Worm (Caenorhabditis elegans) whole organism, midembryonic: Measurements from ENCODE around the gene mltn-11.

Source experiments
- T22C8.4 ChIP-seq: fragments of 200-800 bp; sonication (Bioruptor generic); IDR thresholded peaks from 2 replicates; pipeline ENCODE4 v1.3.6; 2022; ENCODE audit warnings: missing genetic modification characterization, missing compliant biosample characterization
- cog-1 ChIP-seq: sonication (generic microtip); optimal IDR thresholded peaks from 2 replicates; lab custom pipeline; 2016; ENCODE audit warnings: missing genetic modification characterization, missing compliant biosample characterization
- flt-1 ChIP-seq: fragments of 200-800 bp; sonication (Bioruptor generic); IDR thresholded peaks from 2 replicates; pipeline ENCODE4 v1.3.6; 2022; ENCODE audit warnings: missing genetic modification characterization, missing compliant biosample characterization
- klf-2 ChIP-seq: fragments of 200-800 bp; sonication (Bioruptor generic); conservative IDR thresholded peaks from 2 replicates; pipeline ENCODE4 v1.3.6; 2022; ENCODE audit warnings: missing genetic modification reagents, missing genetic modification characterization, missing compliant biosample characterization
- med-1 ChIP-seq: sonication (generic microtip); optimal IDR thresholded peaks from 2 replicates; lab custom pipeline; 2017; ENCODE audit warnings: missing genetic modification characterization, mild to moderate bottlenecking, missing compliant biosample characterization, antibody characterized with exemption, missing genetic modification reagents; ENCODE audit not compliant: insufficient read depth
- ref-1 ChIP-seq: fragments of 200-800 bp; sonication (Bioruptor generic); conservative IDR thresholded peaks from 2 replicates; pipeline ENCODE4 v1.3.6; 2022; ENCODE audit warnings: missing genetic modification reagents, missing genetic modification characterization, missing compliant biosample characterization
- tab-1 ChIP-seq: fragments of 200-800 bp; sonication (Bioruptor generic); IDR thresholded peaks from 2 replicates; pipeline ENCODE4 v1.3.6; 2022; ENCODE audit warnings: missing genetic modification characterization, missing compliant biosample characterization
- ztf-23 ChIP-seq: fragments of 200-800 bp; sonication (Bioruptor generic); IDR thresholded peaks from 2 replicates; pipeline ENCODE4 v1.3.6; 2022; ENCODE audit warnings: missing genetic modification reagents, missing genetic modification characterization, missing compliant biosample characterization
- ztf-29 ChIP-seq: fragments of 200-800 bp; sonication (Bioruptor generic); IDR thresholded peaks from 2 replicates; pipeline ENCODE4 v1.3.6; 2022; ENCODE audit warnings: missing genetic modification reagents, missing genetic modification characterization, missing compliant biosample characterization

The mltn-11 gene

DNA sequence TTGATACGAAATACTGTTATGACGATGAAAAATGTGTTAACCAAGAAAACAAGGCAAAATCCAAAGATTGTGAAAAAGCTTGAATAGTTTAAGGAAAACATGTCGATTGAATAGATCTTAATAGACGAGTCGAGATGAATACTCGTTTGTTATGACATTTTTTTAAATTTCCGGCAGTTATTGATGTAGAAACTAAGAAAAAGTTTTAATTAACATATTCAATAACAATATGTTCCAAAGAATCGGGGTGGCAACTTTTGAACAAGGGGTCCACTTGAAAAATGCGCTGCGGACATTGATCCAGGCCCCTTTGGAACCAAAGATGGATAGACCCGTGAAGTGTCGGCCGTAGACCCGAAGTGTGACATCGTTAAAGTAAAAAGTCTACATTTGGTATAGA, 35.2 kb downstream of the mltn-11 start, which contains the start of gene str-61:
TSS of gene str-61 (minus strand) at position 101 of the 400 bp plus-strand sequence.
- no peak for TF ChIP-seq T22C8.4
- no peak for TF ChIP-seq ztf-23 (GFP tag; lab: Robert Waterston, UW)
- TF ChIP-seq cog-1 (tag; lab: Kevin White, UChicago) = no peak
- TF ChIP-seq ztf-29 (GFP tag; lab: Robert Waterston, UW) = no peak
- TF ChIP-seq flt-1 = no peak
- no peak for TF ChIP-seq med-1 (GFP tag; lab: Kevin White, UChicago)
- TF ChIP-seq tab-1 (GFP tag; lab: Robert Waterston, UW) = no peak

DNA sequence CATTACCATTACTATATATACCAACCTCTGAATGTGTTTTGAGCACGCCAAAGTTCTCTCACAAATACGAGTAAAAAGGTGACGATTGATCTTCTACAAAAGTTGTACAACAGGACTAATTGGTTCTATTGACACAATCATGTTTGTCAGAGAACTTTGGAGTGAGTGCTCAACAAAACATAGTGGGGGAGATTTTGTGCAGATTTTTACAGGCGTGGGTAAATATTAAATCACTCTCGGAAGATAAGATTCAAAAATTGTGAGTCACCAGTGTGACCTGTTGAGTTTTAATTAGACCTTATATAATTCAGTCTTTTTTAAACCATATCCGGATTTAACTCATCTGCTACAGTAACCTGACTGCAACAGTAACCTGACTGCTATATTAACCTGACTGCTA, 36.2 kb downstream of the mltn-11 start, which contains the start of gene F14F8.8:
TSS of gene F14F8.8 (minus strand) at position 101 of the 400 bp plus-strand sequence.
- TF ChIP-seq flt-1 (no peak), tab-1 (GFP tag; lab: Robert Waterston, UW) (no peak), ref-1 (GFP tag; lab: Robert Waterston, UW) (no peak), cog-1 (tag; lab: Kevin White, UChicago) (no peak), ztf-29 (GFP tag; lab: Robert Waterston, UW) (no peak), med-1 (GFP tag; lab: Kevin White, UChicago) (no peak), ztf-23 (GFP tag; lab: Robert Waterston, UW) (no peak), T22C8.4 (no peak), klf-2 (no peak)

DNA sequence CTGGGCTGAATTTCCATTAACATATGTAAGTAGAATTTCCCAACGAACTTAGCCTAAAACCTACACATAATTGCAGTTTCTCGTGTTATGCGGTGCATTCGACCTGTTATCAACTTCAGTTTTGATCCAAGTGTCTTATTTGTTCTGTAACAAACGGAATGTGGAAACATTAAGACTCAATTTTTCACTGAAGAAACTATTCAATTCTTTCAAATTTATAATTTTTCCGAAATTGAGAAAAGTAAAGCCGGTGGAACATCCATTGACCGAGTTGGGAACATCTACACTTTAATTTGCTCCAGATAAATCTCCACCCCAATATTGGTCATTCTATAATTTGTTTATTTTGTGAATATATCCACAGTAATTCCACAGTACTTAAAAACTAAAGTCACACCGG, 38.4 kb downstream of the mltn-11 start:
- TF ChIP-seq med-1 (GFP tag; lab: Kevin White, UChicago) = no peak
- TF ChIP-seq T22C8.4 = no peak
- TF ChIP-seq ztf-23 (GFP tag; lab: Robert Waterston, UW) = no peak
- TF ChIP-seq cog-1 (tag; lab: Kevin White, UChicago) = no peak
- TF ChIP-seq ref-1 (GFP tag; lab: Robert Waterston, UW) = no peak
- TF ChIP-seq flt-1 = no peak
- TF ChIP-seq klf-2 = no peak
- TF ChIP-seq tab-1 (GFP tag; lab: Robert Waterston, UW) = no peak
- TF ChIP-seq ztf-29 (GFP tag; lab: Robert Waterston, UW) = no peak

DNA sequence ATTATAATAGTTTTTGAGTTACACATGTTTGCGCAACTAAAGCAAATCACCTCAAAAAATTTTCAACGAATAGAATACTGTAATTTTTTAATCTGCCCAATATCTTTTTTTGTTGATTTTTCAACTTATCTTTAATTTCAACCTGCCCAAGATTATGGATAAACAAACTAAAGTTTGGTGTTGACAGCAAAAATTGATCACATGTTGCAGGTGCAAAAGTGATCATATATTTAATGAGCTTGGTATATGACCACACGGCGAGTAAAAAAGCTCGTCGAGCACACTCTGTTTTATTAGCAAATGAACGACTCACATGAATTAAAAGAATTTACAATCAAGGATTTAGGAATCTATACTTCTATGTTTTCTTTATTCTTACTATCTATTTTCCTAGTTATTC, 39.6 kb downstream of the mltn-11 start, which contains the start of gene srz-1:
TSS of gene srz-1 (plus strand) at position 301 of the 400 bp plus-strand sequence.
- TF ChIP-seq T22C8.4 (no peak), med-1 (GFP tag; lab: Kevin White, UChicago) (no peak), ztf-23 (GFP tag; lab: Robert Waterston, UW) (no peak), cog-1 (tag; lab: Kevin White, UChicago) (no peak), flt-1 (no peak), ztf-29 (GFP tag; lab: Robert Waterston, UW) (no peak), ref-1 (GFP tag; lab: Robert Waterston, UW) (no peak), tab-1 (GFP tag; lab: Robert Waterston, UW) (no peak), klf-2 (no peak)

DNA sequence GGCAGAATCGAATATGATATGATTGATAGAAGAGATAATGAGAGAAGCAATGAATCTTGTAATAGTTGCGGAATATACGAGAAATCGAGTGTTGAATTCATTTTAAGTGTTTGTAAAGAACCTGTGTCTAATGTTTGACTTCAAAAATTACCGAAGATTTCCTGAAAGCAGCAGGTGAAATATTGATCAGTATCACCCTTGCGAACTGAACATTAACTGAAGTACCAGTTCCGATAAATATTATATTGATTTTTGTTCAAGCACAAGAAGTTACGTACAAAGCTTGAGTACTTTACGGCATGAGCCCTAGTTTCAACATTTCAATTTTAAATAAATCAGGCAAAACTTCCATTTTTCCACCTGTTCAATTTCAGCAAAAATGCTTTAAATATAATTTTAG, 43.3 kb downstream of the mltn-11 start, which contains the start of gene srz-103:
TSS of gene srz-103 (minus strand) at position 101 of the 400 bp plus-strand sequence.
- TF ChIP-seq ref-1 (GFP tag; lab: Robert Waterston, UW) (no peak), klf-2 (no peak)

DNA sequence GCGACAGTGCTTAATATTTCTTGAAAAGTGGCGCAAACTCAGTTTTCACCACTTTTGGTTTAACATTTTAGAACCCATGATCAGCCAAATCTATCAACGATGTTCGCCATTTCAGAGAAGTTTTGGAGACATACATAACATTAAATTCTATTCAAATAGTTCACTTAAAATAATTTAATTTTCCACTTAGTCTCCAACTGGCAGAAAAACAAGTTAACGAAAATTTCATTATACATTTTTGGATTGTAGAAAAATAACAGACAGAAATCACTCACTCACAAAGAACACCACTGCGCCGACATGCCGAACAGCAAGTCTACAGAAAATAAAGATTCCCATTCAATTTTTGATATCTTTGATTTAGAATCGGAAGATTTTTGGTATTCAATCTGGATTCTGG, 44.0 kb downstream of the mltn-11 start, which contains the start of gene srw-44:
TSS of gene srw-44 (plus strand) at position 301 of the 400 bp plus-strand sequence.
- TF ChIP-seq cog-1 (tag; lab: Kevin White, UChicago) = no peak
- no peak for TF ChIP-seq ztf-29 (GFP tag; lab: Robert Waterston, UW)
- TF ChIP-seq flt-1 = no peak
- TF ChIP-seq T22C8.4 = no peak
- no peak for TF ChIP-seq tab-1 (GFP tag; lab: Robert Waterston, UW)
- no peak for TF ChIP-seq med-1 (GFP tag; lab: Kevin White, UChicago)
- TF ChIP-seq ref-1 (GFP tag; lab: Robert Waterston, UW) = no peak
- TF ChIP-seq klf-2 = no peak
- no peak for TF ChIP-seq ztf-23 (GFP tag; lab: Robert Waterston, UW)

DNA sequence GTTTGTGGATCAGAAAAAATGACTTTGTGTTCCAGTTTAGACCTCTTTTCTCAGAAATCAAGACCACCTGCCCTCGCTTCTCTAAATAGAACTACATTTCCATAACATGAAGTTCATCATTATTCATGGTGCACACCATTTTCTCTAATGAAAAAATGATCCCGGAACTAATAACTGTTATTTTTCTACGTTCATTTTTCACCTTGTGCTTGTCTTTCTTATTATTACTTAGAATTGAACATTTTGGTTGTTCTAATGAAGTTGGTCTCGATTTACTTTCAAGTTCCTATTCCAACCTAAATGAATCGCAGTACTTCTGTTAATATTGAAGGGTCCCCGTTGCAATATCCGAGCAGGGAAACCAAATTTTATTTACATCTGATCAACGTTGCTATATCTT, 46.9 kb downstream of the mltn-11 start, which contains the start of gene srw-36:
TSS of gene srw-36 (plus strand) at position 301 of the 400 bp plus-strand sequence.
- TF ChIP-seq flt-1 (no peak), T22C8.4 (no peak), tab-1 (GFP tag; lab: Robert Waterston, UW) (no peak), cog-1 (tag; lab: Kevin White, UChicago) (no peak), klf-2 (no peak)

DNA sequence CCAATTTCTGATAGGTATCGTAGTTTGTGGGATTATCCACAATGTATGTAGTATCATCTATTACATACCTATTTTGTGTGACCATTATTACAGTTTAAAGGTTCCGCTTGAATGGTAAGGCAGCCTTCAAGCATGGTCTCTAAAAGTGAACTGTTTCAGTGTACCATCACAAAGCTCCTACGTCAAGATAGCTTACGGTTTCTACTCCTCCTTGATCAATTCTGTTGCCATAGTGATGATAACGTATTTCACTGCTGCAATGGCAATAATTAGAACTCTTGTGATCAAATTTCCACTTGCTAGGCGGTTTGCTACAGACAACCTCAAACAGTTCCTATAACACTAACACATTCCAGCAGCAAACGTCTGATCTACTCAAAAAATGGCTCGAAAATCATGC, 47.4 kb downstream of the mltn-11 start:
- TF ChIP-seq med-1 (GFP tag; lab: Kevin White, UChicago) (no peak), cog-1 (tag; lab: Kevin White, UChicago) (no peak), klf-2 (no peak), ztf-23 (GFP tag; lab: Robert Waterston, UW) (no peak), flt-1 (no peak), ref-1 (GFP tag; lab: Robert Waterston, UW) (no peak), T22C8.4 (no peak), ztf-29 (GFP tag; lab: Robert Waterston, UW) (no peak), tab-1 (GFP tag; lab: Robert Waterston, UW) (no peak)

DNA sequence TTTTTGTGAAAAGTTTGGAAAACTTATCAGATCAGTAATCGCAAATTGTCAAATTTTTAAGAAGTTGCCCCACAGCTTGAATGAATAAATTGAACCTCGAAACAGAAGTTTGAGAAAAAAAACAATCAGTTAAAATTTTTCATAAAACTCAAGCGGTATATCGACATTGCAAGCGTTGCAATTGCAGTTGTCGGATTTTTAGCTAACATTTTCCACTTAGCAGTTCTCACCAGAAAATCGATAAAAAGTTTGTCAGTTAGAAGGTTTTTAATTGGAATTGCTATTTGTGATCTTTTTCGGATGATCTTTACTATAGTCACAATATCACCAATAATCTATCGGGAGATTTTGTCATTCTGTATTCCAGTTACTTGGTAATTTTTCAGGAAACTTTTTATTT, 49.7 kb downstream of the mltn-11 start, which contains the start of gene srw-43:
TSS of gene srw-43 (plus strand) at position 301 of the 400 bp plus-strand sequence.
- TF ChIP-seq ztf-23 (GFP tag; lab: Robert Waterston, UW) (no peak), med-1 (GFP tag; lab: Kevin White, UChicago) (no peak), ref-1 (GFP tag; lab: Robert Waterston, UW) (no peak), cog-1 (tag; lab: Kevin White, UChicago) (no peak), klf-2 (no peak), tab-1 (GFP tag; lab: Robert Waterston, UW) (no peak), ztf-29 (GFP tag; lab: Robert Waterston, UW) (no peak), T22C8.4 (no peak), flt-1 (no peak)

DNA sequence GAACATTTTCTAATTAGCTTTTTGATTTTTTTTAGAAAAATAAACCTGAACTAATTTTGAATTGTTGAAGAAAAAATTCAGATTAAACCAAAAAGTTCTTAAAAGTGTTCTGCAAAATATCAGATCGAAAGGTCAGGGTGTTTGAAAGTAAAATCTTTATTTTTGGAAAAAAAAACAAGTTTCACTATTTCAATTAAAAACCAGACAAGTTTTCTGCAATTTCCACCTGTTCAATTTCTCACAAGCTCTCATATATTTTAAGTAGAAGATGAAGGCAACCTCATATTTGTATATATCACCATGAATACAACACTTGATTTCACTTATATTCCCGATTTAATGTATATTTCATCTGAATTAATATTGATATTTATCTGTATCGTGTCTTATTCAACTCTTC, 51.2 kb downstream of the mltn-11 start, which contains the start of gene srz-102:
TSS of gene srz-102 (plus strand) at position 301 of the 400 bp plus-strand sequence.
- TF ChIP-seq klf-2 (no peak), cog-1 (tag; lab: Kevin White, UChicago) (no peak), flt-1 (no peak), ref-1 (GFP tag; lab: Robert Waterston, UW) (no peak), tab-1 (GFP tag; lab: Robert Waterston, UW) (no peak), ztf-29 (GFP tag; lab: Robert Waterston, UW) (no peak), T22C8.4 (no peak), med-1 (GFP tag; lab: Kevin White, UChicago) (no peak), ztf-23 (GFP tag; lab: Robert Waterston, UW) (no peak)
